Fruit fly (Drosophila melanogaster): ENCODE results near the gene Gba1a.

Gba1a gene

DNA sequence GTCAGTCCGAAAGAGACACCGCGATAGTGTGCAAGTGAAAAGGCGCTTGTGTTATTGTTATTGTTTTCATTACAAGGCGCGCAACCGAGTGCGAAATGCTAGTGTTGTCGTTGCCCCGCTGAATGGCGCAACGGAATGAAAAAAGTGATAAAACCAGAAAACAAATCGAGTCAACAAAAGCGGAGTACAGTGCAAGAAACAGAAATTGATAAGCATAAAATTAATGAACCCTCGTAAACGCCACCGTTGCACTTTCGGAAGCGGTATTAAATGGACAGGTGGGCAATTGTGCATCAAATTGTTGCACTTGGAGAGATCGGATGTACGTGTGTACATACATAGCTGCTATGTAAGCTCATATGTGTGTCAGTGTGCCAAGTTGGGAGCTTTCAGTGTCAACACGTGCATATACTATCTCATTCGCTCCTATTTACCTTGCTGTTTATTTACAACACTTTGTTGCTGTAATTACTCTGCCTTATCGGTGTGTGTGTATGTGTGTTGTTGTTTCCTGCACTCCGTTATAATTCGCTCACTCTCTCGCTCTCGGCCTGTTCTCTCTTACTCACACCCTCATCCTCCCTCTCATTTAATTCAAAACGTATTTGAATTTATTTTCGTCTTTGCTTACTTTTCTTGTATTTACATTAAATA lies 23.1 kb downstream of the Gba1a start (continued):
- TF ChIP-seq Hey (tag; optimal IDR thresholded peaks at IDR 0.05) (peak; percentile 47), ro (GFP tag; IDR thresholded peaks at IDR 0.05) (no peak), pnt (GFP tag; optimal IDR thresholded peaks at IDR 0.05) (peak; percentile 60), CG6254 (GFP tag; optimal IDR thresholded peaks at IDR 0.05) (peak; percentile 71), Taf1 (GFP tag; IDR thresholded peaks at IDR 0.05) (peak; percentile 15; the same call in 1 of the 2 replicates), sqz (GFP tag; optimal IDR thresholded peaks at IDR 0.05) (peak; percentile 49), pum (GFP tag; optimal IDR thresholded peaks at IDR 0.05) (peak; percentile 10), chinmo (GFP tag; IDR thresholded peaks at IDR 0.05; ENCODE audit: partially characterized antibody) (peak; percentile 76; the same call in 1 of the 4 replicates), CG31224 (GFP tag; IDR thresholded peaks at IDR 0.05) (0 out of 2 replicates have a peak, but pooled peaks have one; percentile 25), CG12299 (tag; optimal IDR thresholded peaks at IDR 0.05) (peak; percentile 51), CG8359 (GFP tag; optimal IDR thresholded peaks at IDR 0.05; ENCODE audit: borderline replicate concordance) (peak; percentile 52), Nf-YA (GFP tag; IDR thresholded peaks at IDR 0.05) (peak; percentile 86), CG5953 (GFP tag; IDR thresholded peaks at IDR 0.05) (peak; percentile 54; the same call in 1 of the 2 replicates), Chrac-16 (GFP tag; optimal IDR thresholded peaks at IDR 0.05) (no peak), row (GFP tag; IDR thresholded peaks at IDR 0.05) (no peak), sd (tag; optimal IDR thresholded peaks at IDR 0.05) (no peak), Camta (GFP tag; optimal IDR thresholded peaks at IDR 0.05) (peak; percentile 49), corto (GFP tag; optimal IDR thresholded peaks at IDR 0.05) (no peak), dimm (GFP tag; IDR thresholded peaks at IDR 0.05) (peak; percentile 39; the same call in 1 of the 2 replicates), ems (GFP tag; optimal IDR thresholded peaks at IDR 0.05) (peak; percentile 23), CG17328 (GFP tag; IDR thresholded peaks at IDR 0.05) (peak; percentile 38; the same call in 1 of the 2 replicates), gem (tag; optimal IDR thresholded peaks at IDR 0.05) (peak; percentile 48), CG13123 (GFP tag; optimal IDR thresholded peaks at IDR 0.05) (peak; percentile 48), CG2120 (GFP tag; optimal IDR thresholded peaks at IDR 0.05) (no peak), ken (GFP tag; IDR thresholded peaks at IDR 0.05) (0 out of 3 replicates have a peak, but pooled peaks have one; percentile 12), Rx (GFP tag; IDR thresholded peaks at IDR 0.05) (no peak; the same call in 1 of the 2 replicates), CG12659 (GFP tag; optimal IDR thresholded peaks at IDR 0.05) (no peak), Sox102F (GFP tag; optimal IDR thresholded peaks at IDR 0.05) (peak; percentile 24), CG9727 (GFP tag; optimal IDR thresholded peaks at IDR 0.05) (peak; percentile 43), CG6813 (GFP tag; optimal IDR thresholded peaks at IDR 0.05) (peak; percentile 78), insv (GFP tag; optimal IDR thresholded peaks at IDR 0.05) (peak in 1 of 2 experiments; percentile 32), bab2 (GFP tag; optimal IDR thresholded peaks at IDR 0.05) (peak; percentile 42), lilli (GFP tag; optimal IDR thresholded peaks at IDR 0.05) (no peak), dati (GFP tag; IDR thresholded peaks at IDR 0.05) (0 out of 2 replicates have a peak, but pooled peaks have one; percentile 19), CG34376 (GFP tag; optimal IDR thresholded peaks at IDR 0.05) (peak; percentile 88), CG1602 (GFP tag; optimal IDR thresholded peaks at IDR 0.05) (no peak), Meics (GFP tag; optimal IDR thresholded peaks at IDR 0.05) (peak; percentile 68), aop (GFP tag; IDR thresholded peaks at IDR 0.05) (no peak), ab (GFP tag; optimal IDR thresholded peaks at IDR 0.05) (no peak), tup (GFP tag; optimal IDR thresholded peaks at IDR 0.05) (no peak), sna (GFP tag; IDR thresholded peaks at IDR 0.05; ENCODE audit: partially characterized antibody) (no peak), CG13894 (tag; optimal IDR thresholded peaks at IDR 0.05) (no peak), zfh2 (GFP tag; optimal IDR thresholded peaks at IDR 0.05) (no peak), CoRest (tag; optimal IDR thresholded peaks at IDR 0.05) (no peak), TFAM (GFP tag; optimal IDR thresholded peaks at IDR 0.05) (peak; percentile 13), CG9876 (GFP tag; optimal IDR thresholded peaks at IDR 0.05) (peak; percentile 25), crp (GFP tag; optimal IDR thresholded peaks at IDR 0.05) (no peak), CG3407 (GFP tag; optimal IDR thresholded peaks at IDR 0.05) (peak; percentile 75), CG4707 (GFP tag; optimal IDR thresholded peaks at IDR 0.05) (peak; percentile 59)
